Worm (Caenorhabditis elegans): Measurements from ENCODE around the gene srbc-75.

The srbc-75 gene

DNA sequence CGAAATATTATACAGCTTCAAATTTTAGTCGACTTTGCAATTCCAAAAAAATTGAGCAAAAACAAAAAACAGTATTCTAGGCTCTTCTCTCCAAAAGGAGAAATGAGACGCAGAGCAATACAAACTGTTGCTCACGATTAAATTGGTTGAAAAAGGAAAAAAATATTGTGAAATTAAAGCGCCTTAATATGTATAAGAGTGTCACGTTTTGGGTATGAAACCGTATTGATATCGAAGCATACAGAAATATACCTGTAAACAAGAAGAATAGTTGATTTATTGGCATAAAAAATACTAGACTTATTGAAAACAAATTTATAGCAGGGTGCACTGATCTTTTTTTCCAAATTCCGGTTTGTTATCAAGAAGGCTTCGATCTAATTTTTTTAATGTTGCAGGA, 12.2 kb downstream of the srbc-75 start, which contains the start of gene M01B2.13:
M01B2.13 (minus strand) TSS at position 101 of the 400 bp plus-strand sequence.
- TF ChIP-seq tbx-7 (tag; optimal IDR thresholded peaks at IDR 0.05) (no peak), dve-1 (tag; optimal IDR thresholded peaks at IDR 0.05) (no peak), ceh-45 (GFP tag; IDR thresholded peaks at IDR 0.05) (no peak), tbx-2 (tag; optimal IDR thresholded peaks at IDR 0.05) (no peak), pha-4 (tag; optimal IDR thresholded peaks at IDR 0.05) (no peak), hlh-13 (GFP tag; optimal IDR thresholded peaks at IDR 0.05) (no peak), dmd-4 (tag; optimal IDR thresholded peaks at IDR 0.05; ENCODE audit: borderline replicate concordance) (no peak), ceh-24 (tag; optimal IDR thresholded peaks at IDR 0.05) (no peak), syd-9 (tag; optimal IDR thresholded peaks at IDR 0.05) (no peak), C08G9.2 (tag; optimal IDR thresholded peaks at IDR 0.05) (no peak), fkh-6 (tag; optimal IDR thresholded peaks at IDR 0.05) (no peak), unc-86 (tag; optimal IDR thresholded peaks at IDR 0.05) (no peak), odd-2 (tag; optimal IDR thresholded peaks at IDR 0.05) (no peak), rnt-1 (tag; optimal IDR thresholded peaks at IDR 0.05) (no peak), lim-6 (tag; optimal IDR thresholded peaks at IDR 0.05) (no peak), pha-2 (tag; optimal IDR thresholded peaks at IDR 0.05) (no peak), unc-42 (tag; optimal IDR thresholded peaks at IDR 0.05) (no peak), ceh-30 (tag; optimal IDR thresholded peaks at IDR 0.05) (no peak), ztf-16 (tag; optimal IDR thresholded peaks at IDR 0.05) (no peak), pax-1 (tag; optimal IDR thresholded peaks at IDR 0.05) (no peak)

ce11 chrV:15267405-15267804, 13.8 kb downstream of the srbc-75 start, which contains the start of gene T10H4.13:
T10H4.13 (minus strand) TSS chrV:15267505.
- TF ChIP-seq ceh-31 (tag; optimal IDR thresholded peaks at IDR 0.05) (no peak), ceh-2 (tag; optimal IDR thresholded peaks at IDR 0.05) (no peak), pax-1 (tag; optimal IDR thresholded peaks at IDR 0.05) (no peak), fax-1 (tag; optimal IDR thresholded peaks at IDR 0.05) (no peak), pag-3 (tag; optimal IDR thresholded peaks at IDR 0.05; ENCODE audit: borderline replicate concordance) (no peak), tbx-7 (tag; optimal IDR thresholded peaks at IDR 0.05) (no peak), ceh-30 (tag; optimal IDR thresholded peaks at IDR 0.05) (no peak), pat-9 (tag; optimal IDR thresholded peaks at IDR 0.05) (no peak), zip-5 (tag; optimal IDR thresholded peaks at IDR 0.05) (no peak), ceh-22 (tag; optimal IDR thresholded peaks at IDR 0.05) (no peak), npax-4 (tag; optimal IDR thresholded peaks at IDR 0.05) (no peak), eyg-1 (tag; optimal IDR thresholded peaks at IDR 0.05) (no peak)

- TF ChIP-seq pha-4 (tag; optimal IDR thresholded peaks at IDR 0.05), result no peak
- TF ChIP-seq ceh-18 (tag; optimal IDR thresholded peaks at IDR 0.05), result no peak
- no peak for TF ChIP-seq K02D7.2 (tag; optimal IDR thresholded peaks at IDR 0.05)
- TF ChIP-seq fkh-10 (GFP tag; optimal IDR thresholded peaks at IDR 0.05), result no peak
- no peak for TF ChIP-seq hlh-15 (tag; optimal IDR thresholded peaks at IDR 0.05)
- TF ChIP-seq ceh-34 (tag; optimal IDR thresholded peaks at IDR 0.05), result no peak
- no peak for TF ChIP-seq odd-2 (tag; optimal IDR thresholded peaks at IDR 0.05)
Measured at ce11 chrV:15268302-15268701, 14.7 kb downstream of the srbc-75 start, which contains the start of gene srw-22. srw-22 (plus strand) TSS chrV:15268602.

- TF ChIP-seq unc-86 (tag; optimal IDR thresholded peaks at IDR 0.05) (no peak), mec-3 (tag; optimal IDR thresholded peaks at IDR 0.05; ENCODE audit: borderline replicate concordance) (no peak), ets-4 (tag; optimal IDR thresholded peaks at IDR 0.05) (no peak), sox-4 (tag; optimal IDR thresholded peaks at IDR 0.05) (no peak), ceh-30 (tag; optimal IDR thresholded peaks at IDR 0.05) (no peak), ama-1 (optimal IDR thresholded peaks at IDR 0.05) (no peak), syd-9 (tag; optimal IDR thresholded peaks at IDR 0.05) (no peak), C38D4.7 (GFP tag; optimal IDR thresholded peaks at IDR 0.05) (no peak), zip-5 (tag; optimal IDR thresholded peaks at IDR 0.05) (no peak), ceh-2 (tag; optimal IDR thresholded peaks at IDR 0.05) (no peak), ceh-9 (tag; optimal IDR thresholded peaks at IDR 0.05) (no peak), fax-1 (tag; optimal IDR thresholded peaks at IDR 0.05) (no peak), elt-4 (tag; optimal IDR thresholded peaks at IDR 0.05) (no peak), tbx-7 (tag; optimal IDR thresholded peaks at IDR 0.05) (no peak), hlh-13 (GFP tag; optimal IDR thresholded peaks at IDR 0.05) (no peak)
Measured at ce11 chrV:15272263-15272662, 18.6 kb downstream of the srbc-75 start, which contains the start of gene T10H4.4. T10H4.4 (minus strand) TSS chrV:15272363.
